Fruit fly (Drosophila melanogaster) whole organism, wandering third instar larva: ENCODE measurements around the gene hdly.
A peak's percentile ranks its signal among the peaks of the same experiment; 100 is the strongest.

ENCODE experiments used
- Dif ChIP-seq: fragments of 200-275, 200-300 bp; sonication (Bioruptor generic); optimal IDR thresholded peaks from 2 replicates; lab custom pipeline; 2018; ENCODE audit warnings: missing biosample characterization, missing genetic modification characterization; ENCODE audit not compliant: partially characterized antibody
- Myc ChIP-seq: fragments of >200 bp; optimal IDR thresholded peaks from 2 replicates; lab custom pipeline; 2017
- OdsH ChIP-seq: fragments of 200-800 bp; sonication (Bioruptor generic); optimal IDR thresholded peaks from 2 replicates; lab custom pipeline; 2016; ENCODE audit warnings: missing biosample characterization, mild to moderate bottlenecking, missing genetic modification characterization
- dsf ChIP-seq: sonication (Bioruptor generic); optimal IDR thresholded peaks from 2 replicates; lab custom pipeline; 2016; ENCODE audit warnings: missing biosample characterization, missing genetic modification characterization, borderline replicate concordance
- foxo ChIP-seq, 2 experiments: fragments of 200-800 bp; sonication (Bioruptor generic); optimal IDR thresholded peaks; 2 replicates in 1 of 2; 3 replicates in 1 of 2; lab custom pipeline; 2016 to 2017; ENCODE audit warnings: missing biosample characterization in 2 of 2, missing genetic modification characterization in 2 of 2
- pan ChIP-seq: fragments of >200 bp; optimal IDR thresholded peaks from 2 replicates; lab custom pipeline; 2017
- woc ChIP-seq: sonication (Bioruptor generic); optimal IDR thresholded peaks from 2 replicates; lab custom pipeline; 2016; ENCODE audit warnings: missing biosample characterization, mild to moderate bottlenecking, missing genetic modification characterization

- TF ChIP-seq dsf (GFP tag; lab: Kevin White, UChicago) (peak; percentile 45), Myc (lab: Kevin White, UChicago) (no peak), OdsH (peak; percentile 48), foxo (GFP tag; optimal IDR thresholded peaks at IDR 0.05; lab: Kevin White, UChicago) (peak; percentile 1 to 48), pan (lab: Kevin White, UChicago) (no peak), woc (GFP tag; lab: Kevin White, UChicago) (peak; percentile 5), Dif (GFP tag; lab: Kevin White, UChicago) (no peak)
Observed at dm6 chr3R:20914103-20914502, at the start of gene hdly.
